Fruit fly (Drosophila melanogaster): ENCODE results near the gene Cyp4d2.

Gene Cyp4d2

DNA sequence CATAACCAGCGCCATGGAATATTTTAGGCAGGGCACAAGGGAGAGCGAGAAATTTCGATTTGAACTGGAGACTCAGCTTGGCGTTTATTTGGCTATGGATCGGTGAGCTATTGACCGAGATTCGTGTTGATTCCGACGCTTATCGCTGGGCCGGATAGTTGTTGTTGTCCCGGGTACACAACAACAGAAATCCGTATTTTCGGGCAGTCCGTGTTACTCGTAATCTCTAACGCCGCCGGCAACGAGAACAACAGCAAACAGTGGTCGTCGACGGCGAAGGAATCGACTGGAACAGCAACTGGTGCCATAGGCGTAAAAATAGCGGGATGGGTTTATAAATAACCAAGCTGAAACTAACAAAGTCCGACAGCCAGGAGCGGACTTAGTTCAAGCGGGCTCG, 16.1 kb downstream of the Cyp4d2 start (continued):
- peak in 1 of 2 experiments; percentile 24 for TF ChIP-seq Pdp1 (GFP tag; optimal IDR thresholded peaks at IDR 0.05)

DNA sequence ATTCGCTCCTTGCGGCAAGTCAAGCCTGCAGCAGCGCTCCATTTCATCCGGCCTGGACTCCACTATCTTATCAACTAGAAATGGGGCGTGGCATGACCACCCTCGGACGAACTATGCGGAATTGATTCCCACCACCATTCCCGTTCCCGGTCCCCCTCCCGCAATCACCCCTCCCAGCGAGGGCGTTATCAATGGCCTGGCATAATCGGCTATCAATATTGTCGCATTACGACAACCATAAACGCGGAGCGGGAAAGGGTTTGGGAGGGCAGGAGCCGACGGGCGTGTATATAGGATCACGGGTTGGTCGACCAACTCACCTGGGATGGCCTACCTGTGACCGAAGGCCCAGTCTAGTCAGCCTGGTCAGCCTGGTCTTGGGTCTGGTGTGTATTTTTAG, 17.4 kb downstream of the Cyp4d2 start:
- TF ChIP-seq pita (GFP tag; optimal IDR thresholded peaks at IDR 0.05) (no peak), Hmx (GFP tag; optimal IDR thresholded peaks at IDR 0.05) (no peak), tna (GFP tag; IDR thresholded peaks at IDR 0.05; ENCODE audit: partially characterized antibody) (no peak), Sin3A (optimal IDR thresholded peaks at IDR 0.05) (no peak), CG6765 (GFP tag; optimal IDR thresholded peaks at IDR 0.05) (no peak), sc (optimal IDR thresholded peaks at IDR 0.05) (no peak), sc (GFP tag; optimal IDR thresholded peaks at IDR 0.05) (no peak), NK7.1 (GFP tag; optimal IDR thresholded peaks at IDR 0.05) (no peak), sug (tag; optimal IDR thresholded peaks at IDR 0.05) (peak; percentile 69), nau (GFP tag; optimal IDR thresholded peaks at IDR 0.05) (no peak), CG1832 (GFP tag; optimal IDR thresholded peaks at IDR 0.05) (no peak), CG30431 (GFP tag; optimal IDR thresholded peaks at IDR 0.05) (no peak), MESR4 (GFP tag; optimal IDR thresholded peaks at IDR 0.05) (no peak), Pdp1 (GFP tag; optimal IDR thresholded peaks at IDR 0.05) (peak in 1 of 2 experiments; percentile 54), otp (GFP tag; IDR thresholded peaks at IDR 0.05) (no peak), az2 (GFP tag; optimal IDR thresholded peaks at IDR 0.05) (no peak), eve (GFP tag; optimal IDR thresholded peaks at IDR 0.05) (no peak), eyg (GFP tag; optimal IDR thresholded peaks at IDR 0.05) (no peak), Nf-YC (tag; optimal IDR thresholded peaks at IDR 0.05) (no peak), CG17829 (tag; optimal IDR thresholded peaks at IDR 0.05) (no peak), Meics (GFP tag; optimal IDR thresholded peaks at IDR 0.05) (no peak), onecut (GFP tag; IDR thresholded peaks at IDR 0.05) (no peak), chinmo (GFP tag; IDR thresholded peaks at IDR 0.05; ENCODE audit: partially characterized antibody) (no peak), lilli (GFP tag; optimal IDR thresholded peaks at IDR 0.05) (no peak), CG14667 (GFP tag; IDR thresholded peaks at IDR 0.05) (no peak), crol (GFP tag; IDR thresholded peaks at IDR 0.05) (peak; percentile 66), Lhr (GFP tag; optimal IDR thresholded peaks at IDR 0.05) (no peak), CG11093 (GFP tag; IDR thresholded peaks at IDR 0.05) (no peak), CG17385 (GFP tag; optimal IDR thresholded peaks at IDR 0.05) (no peak), CG11723 (GFP tag; optimal IDR thresholded peaks at IDR 0.05) (no peak), CG7357 (GFP tag; IDR thresholded peaks at IDR 0.05) (no peak), h (optimal IDR thresholded peaks at IDR 0.05) (no peak), CG13894 (tag; optimal IDR thresholded peaks at IDR 0.05) (no peak), CG12744 (GFP tag; optimal IDR thresholded peaks at IDR 0.05) (no peak), CkIIα-i1 (GFP tag; IDR thresholded peaks at IDR 0.05) (no peak), CG2889 (GFP tag; IDR thresholded peaks at IDR 0.05) (no peak), CG3281 (GFP tag; optimal IDR thresholded peaks at IDR 0.05) (no peak), CG8290 (GFP tag; optimal IDR thresholded peaks at IDR 0.05) (no peak), CG8290 (tag; optimal IDR thresholded peaks at IDR 0.05) (peak in 1 of 2 experiments; percentile 8), CG14050 (GFP tag; IDR thresholded peaks at IDR 0.05) (no peak), sens (GFP tag) (peak; percentile 16), CG13624 (GFP tag; optimal IDR thresholded peaks at IDR 0.05) (no peak), Med (GFP tag) (peak; percentile 50), jumu (GFP tag; optimal IDR thresholded peaks at IDR 0.05) (no peak), CG4282 (GFP tag; optimal IDR thresholded peaks at IDR 0.05) (no peak), Nf-YA (GFP tag; IDR thresholded peaks at IDR 0.05) (no peak), CG3163 (GFP tag; optimal IDR thresholded peaks at IDR 0.05) (no peak)

Data from whole organism, embryonic.